Worm (Caenorhabditis elegans): Measurements from ENCODE around the gene R12B2.7.

Gene R12B2.7

ce11 chrIII:5785273-5785929, 29.4 kb upstream of the R12B2.7 start, which contains the start of gene Y37B11A.3 (continued):
- TF ChIP-seq nhr-71 (tag; optimal IDR thresholded peaks at IDR 0.05) (peak; percentile 88), lir-3 (tag; optimal IDR thresholded peaks at IDR 0.05; ENCODE audit: poor library complexity) (peak; percentile 59), nhr-47 (tag; optimal IDR thresholded peaks at IDR 0.05) (peak; percentile 89), snu-23 (GFP tag; optimal IDR thresholded peaks at IDR 0.05) (peak; percentile 85), pax-3 (tag; optimal IDR thresholded peaks at IDR 0.05) (peak; percentile 71), lin-15B (tag; optimal IDR thresholded peaks at IDR 0.05) (peak; percentile 71), ceh-88 (GFP tag; IDR thresholded peaks at IDR 0.05) (no peak), mdl-1 (tag; optimal IDR thresholded peaks at IDR 0.05) (peak in 1 of 2 experiments; percentile 70), F16B12.6 (tag; optimal IDR thresholded peaks at IDR 0.05) (peak; percentile 61), C16A3.4 (tag; optimal IDR thresholded peaks at IDR 0.05) (peak; percentile 77), ets-5 (GFP tag; IDR thresholded peaks at IDR 0.05) (no peak), egl-13 (tag; optimal IDR thresholded peaks at IDR 0.05) (peak; percentile 9), ceh-82 (tag; optimal IDR thresholded peaks at IDR 0.05) (peak; percentile 87), vab-15 (tag; optimal IDR thresholded peaks at IDR 0.05) (no peak), tbx-2 (tag; optimal IDR thresholded peaks at IDR 0.05) (peak; percentile 79), egl-27 (tag; optimal IDR thresholded peaks at IDR 0.05) (no peak), zip-4 (GFP tag; optimal IDR thresholded peaks at IDR 0.05) (peak; percentile 100), lsy-2 (tag; optimal IDR thresholded peaks at IDR 0.05) (peak; percentile 81 to 83), efl-3 (GFP tag; optimal IDR thresholded peaks at IDR 0.05) (no peak), lin-14 (GFP tag; optimal IDR thresholded peaks at IDR 0.05) (peak; percentile 87), snpc-4 (tag; optimal IDR thresholded peaks at IDR 0.05) (peak; percentile 70), C04F5.9 (tag; optimal IDR thresholded peaks at IDR 0.05) (peak; percentile 6), unc-98 (GFP tag; IDR thresholded peaks at IDR 0.05) (peak; percentile 11; the same call in 1 of the 2 replicates), pag-3 (tag; optimal IDR thresholded peaks at IDR 0.05; ENCODE audit: borderline replicate concordance, insufficient read depth) (no peak), lin-35 (GFP tag; optimal IDR thresholded peaks at IDR 0.05) (peak; percentile 84 to 88), ces-1 (GFP tag; optimal IDR thresholded peaks at IDR 0.05) (no peak), ceh-8 (GFP tag; optimal IDR thresholded peaks at IDR 0.05) (peak; percentile 73), xbp-1 (tag; optimal IDR thresholded peaks at IDR 0.05) (peak; percentile 77), ama-1 (optimal IDR thresholded peaks at IDR 0.05) (no peak), dsc-1 (tag; optimal IDR thresholded peaks at IDR 0.05) (peak; percentile 78), nhr-85 (tag) (peak; percentile 88), hpl-2 (GFP tag; optimal IDR thresholded peaks at IDR 0.05) (peak; percentile 30), skn-1 (tag; optimal IDR thresholded peaks at IDR 0.05) (peak; percentile 82), hlh-17 (GFP tag; optimal IDR thresholded peaks at IDR 0.05; ENCODE audit: borderline replicate concordance) (no peak), hlh-4 (tag; optimal IDR thresholded peaks at IDR 0.05) (no peak), nhr-90 (tag; optimal IDR thresholded peaks at IDR 0.05; ENCODE audit: poor library complexity) (peak; percentile 75), nhr-12 (tag; optimal IDR thresholded peaks at IDR 0.05) (no peak), aly-2 (tag; optimal IDR thresholded peaks at IDR 0.05) (peak; percentile 76), nhr-77 (tag; optimal IDR thresholded peaks at IDR 0.05) (peak; percentile 70), ceh-63 (GFP tag; optimal IDR thresholded peaks at IDR 0.05) (no peak), nhr-20 (tag; optimal IDR thresholded peaks at IDR 0.05) (peak; percentile 81), mep-1 (tag; optimal IDR thresholded peaks at IDR 0.05) (peak; percentile 85), unc-86 (tag; optimal IDR thresholded peaks at IDR 0.05) (peak; percentile 67), sptf-1 (tag; optimal IDR thresholded peaks at IDR 0.05) (no peak), elt-2 (tag; optimal IDR thresholded peaks at IDR 0.05) (peak; percentile 29), unc-30 (tag; optimal IDR thresholded peaks at IDR 0.05) (no peak), irx-1 (tag; optimal IDR thresholded peaks at IDR 0.05) (peak; percentile 67), nhr-84 (tag; optimal IDR thresholded peaks at IDR 0.05) (no peak), fkh-8 (tag; optimal IDR thresholded peaks at IDR 0.05) (peak; percentile 81), blmp-1 (tag; optimal IDR thresholded peaks at IDR 0.05) (peak; percentile 47), grh-1 (GFP tag; IDR thresholded peaks at IDR 0.05) (peak; percentile 63)

All from whole organism, L1 larva.